Worm (Caenorhabditis elegans): Measurements from ENCODE around the gene T26A5.2.

The T26A5.2 gene

ce11 chrIII:6453665-6454064, 13.4 kb upstream of the T26A5.2 start:
- TF ChIP-seq drap-1 (GFP tag; optimal IDR thresholded peaks at IDR 0.05) = peak; percentile 63
- TF ChIP-seq tbx-8 (GFP tag; optimal IDR thresholded peaks at IDR 0.05) = no peak
- no peak for TF ChIP-seq nhr-76 (tag; optimal IDR thresholded peaks at IDR 0.05)
- TF ChIP-seq ceh-39 (tag; optimal IDR thresholded peaks at IDR 0.05) = no peak
- no peak for TF ChIP-seq nhr-28 (tag; optimal IDR thresholded peaks at IDR 0.05)
- peak; percentile 81 for TF ChIP-seq mls-2 (tag; optimal IDR thresholded peaks at IDR 0.05)
- peak; percentile 78 for TF ChIP-seq M03D4.4 (tag; optimal IDR thresholded peaks at IDR 0.05)
- TF ChIP-seq blmp-1 (tag; optimal IDR thresholded peaks at IDR 0.05) = peak; percentile 51
- no peak for TF ChIP-seq lin-32 (GFP tag; optimal IDR thresholded peaks at IDR 0.05)
- peak; percentile 35 for TF ChIP-seq elt-1 (tag; optimal IDR thresholded peaks at IDR 0.05; ENCODE audit: borderline replicate concordance, insufficient read depth)
- TF ChIP-seq ham-2 (GFP tag; optimal IDR thresholded peaks at IDR 0.05) = peak; percentile 75
- TF ChIP-seq unc-39 (tag; optimal IDR thresholded peaks at IDR 0.05) = no peak
- peak; percentile 11 for TF ChIP-seq sem-2 (GFP tag; optimal IDR thresholded peaks at IDR 0.05)
- no peak for TF ChIP-seq elt-3 (tag; optimal IDR thresholded peaks at IDR 0.05)
- TF ChIP-seq snpc-4 (tag; optimal IDR thresholded peaks at IDR 0.05) = no peak
- peak; percentile 89 for TF ChIP-seq mep-1 (tag; optimal IDR thresholded peaks at IDR 0.05)
- no peak for TF ChIP-seq zip-8 (tag; optimal IDR thresholded peaks at IDR 0.05)
- no peak for TF ChIP-seq nhr-12 (tag; optimal IDR thresholded peaks at IDR 0.05)
- TF ChIP-seq ztf-11 (tag; optimal IDR thresholded peaks at IDR 0.05) = peak; percentile 41
- peak; percentile 85 for TF ChIP-seq nhr-237 (tag; optimal IDR thresholded peaks at IDR 0.05)
- no peak for TF ChIP-seq unc-62 (GFP tag; optimal IDR thresholded peaks at IDR 0.05)
- peak; percentile 67 for TF ChIP-seq unc-120 (tag; optimal IDR thresholded peaks at IDR 0.05; ENCODE audit: poor library complexity, severe bottlenecking)
- TF ChIP-seq nhr-2 (tag; optimal IDR thresholded peaks at IDR 0.05) = no peak
- TF ChIP-seq pha-4 (tag; optimal IDR thresholded peaks at IDR 0.05) = peak; percentile 75
- TF ChIP-seq ces-1 (GFP tag; optimal IDR thresholded peaks at IDR 0.05) = peak; percentile 25
- peak; percentile 83 for TF ChIP-seq lin-13 (tag; optimal IDR thresholded peaks at IDR 0.05)
- TF ChIP-seq ceh-43 (GFP tag; optimal IDR thresholded peaks at IDR 0.05) = peak; percentile 7
- peak; percentile 51 for TF ChIP-seq ceh-83 (GFP tag; optimal IDR thresholded peaks at IDR 0.05)
- peak; percentile 72 for TF ChIP-seq cnd-1 (tag; optimal IDR thresholded peaks at IDR 0.05)
- TF ChIP-seq bed-3 (GFP tag; optimal IDR thresholded peaks at IDR 0.05) = peak; percentile 5
- no peak for TF ChIP-seq mab-5 (tag; optimal IDR thresholded peaks at IDR 0.05)
- TF ChIP-seq hlh-1 (tag; optimal IDR thresholded peaks at IDR 0.05) = peak; percentile 37
- TF ChIP-seq flh-1 (GFP tag; optimal IDR thresholded peaks at IDR 0.05) = peak; percentile 6
- TF ChIP-seq lsy-2 (tag; optimal IDR thresholded peaks at IDR 0.05) = peak; percentile 82
- peak; percentile 86 for TF ChIP-seq sptf-1 (tag; optimal IDR thresholded peaks at IDR 0.05)

ce11 chrIII:6454183-6454582, 12.9 kb upstream of the T26A5.2 start, which contains the start of gene jhdm-1:
Gene jhdm-1, plus strand, starts transcription at chrIII:6454483.
- TF ChIP-seq lin-13 (tag; optimal IDR thresholded peaks at IDR 0.05) = no peak
- TF ChIP-seq mab-5 (tag; optimal IDR thresholded peaks at IDR 0.05) = no peak
- no peak for TF ChIP-seq ztf-11 (tag; optimal IDR thresholded peaks at IDR 0.05)
- TF ChIP-seq nhr-28 (tag; optimal IDR thresholded peaks at IDR 0.05) = no peak
- TF ChIP-seq mls-2 (tag; optimal IDR thresholded peaks at IDR 0.05) = no peak
- TF ChIP-seq bed-3 (GFP tag; optimal IDR thresholded peaks at IDR 0.05) = no peak
- no peak for TF ChIP-seq nhr-76 (tag; optimal IDR thresholded peaks at IDR 0.05)
- no peak for TF ChIP-seq nhr-2 (tag; optimal IDR thresholded peaks at IDR 0.05)
- TF ChIP-seq nhr-237 (tag; optimal IDR thresholded peaks at IDR 0.05) = no peak
- TF ChIP-seq nhr-12 (tag; optimal IDR thresholded peaks at IDR 0.05) = no peak
- no peak for TF ChIP-seq lsy-2 (tag; optimal IDR thresholded peaks at IDR 0.05)
- TF ChIP-seq hlh-1 (tag; optimal IDR thresholded peaks at IDR 0.05) = no peak
- TF ChIP-seq ceh-39 (tag; optimal IDR thresholded peaks at IDR 0.05) = no peak
- TF ChIP-seq zip-8 (tag; optimal IDR thresholded peaks at IDR 0.05) = no peak
- TF ChIP-seq unc-39 (tag; optimal IDR thresholded peaks at IDR 0.05) = no peak

ce11 chrIII:6459820-6460219, 7.3 kb upstream of the T26A5.2 start, which contains the start of gene algn-1:
Gene algn-1, plus strand, starts transcription at chrIII:6460120.
- TF ChIP-seq lin-13 (tag; optimal IDR thresholded peaks at IDR 0.05) = no peak
- no peak for TF ChIP-seq mep-1 (tag; optimal IDR thresholded peaks at IDR 0.05)
- no peak for TF ChIP-seq mls-2 (tag; optimal IDR thresholded peaks at IDR 0.05)
- no peak for TF ChIP-seq cnd-1 (tag; optimal IDR thresholded peaks at IDR 0.05)
- no peak for TF ChIP-seq sem-2 (GFP tag; optimal IDR thresholded peaks at IDR 0.05)
- no peak for TF ChIP-seq ceh-83 (GFP tag; optimal IDR thresholded peaks at IDR 0.05)
- TF ChIP-seq elt-1 (tag; optimal IDR thresholded peaks at IDR 0.05; ENCODE audit: borderline replicate concordance, insufficient read depth) = no peak
- TF ChIP-seq ham-2 (GFP tag; optimal IDR thresholded peaks at IDR 0.05) = no peak
- no peak for TF ChIP-seq hlh-1 (tag; optimal IDR thresholded peaks at IDR 0.05)
- TF ChIP-seq sptf-1 (tag; optimal IDR thresholded peaks at IDR 0.05) = no peak
- no peak for TF ChIP-seq lin-32 (GFP tag; optimal IDR thresholded peaks at IDR 0.05)
- no peak for TF ChIP-seq flh-1 (GFP tag; optimal IDR thresholded peaks at IDR 0.05)
- no peak for TF ChIP-seq nhr-237 (tag; optimal IDR thresholded peaks at IDR 0.05)
- no peak for TF ChIP-seq tbx-8 (GFP tag; optimal IDR thresholded peaks at IDR 0.05)
- TF ChIP-seq ceh-39 (tag; optimal IDR thresholded peaks at IDR 0.05) = no peak
